Fruit fly (Drosophila melanogaster): ENCODE data around the gene IPIP.

IPIP gene

DNA sequence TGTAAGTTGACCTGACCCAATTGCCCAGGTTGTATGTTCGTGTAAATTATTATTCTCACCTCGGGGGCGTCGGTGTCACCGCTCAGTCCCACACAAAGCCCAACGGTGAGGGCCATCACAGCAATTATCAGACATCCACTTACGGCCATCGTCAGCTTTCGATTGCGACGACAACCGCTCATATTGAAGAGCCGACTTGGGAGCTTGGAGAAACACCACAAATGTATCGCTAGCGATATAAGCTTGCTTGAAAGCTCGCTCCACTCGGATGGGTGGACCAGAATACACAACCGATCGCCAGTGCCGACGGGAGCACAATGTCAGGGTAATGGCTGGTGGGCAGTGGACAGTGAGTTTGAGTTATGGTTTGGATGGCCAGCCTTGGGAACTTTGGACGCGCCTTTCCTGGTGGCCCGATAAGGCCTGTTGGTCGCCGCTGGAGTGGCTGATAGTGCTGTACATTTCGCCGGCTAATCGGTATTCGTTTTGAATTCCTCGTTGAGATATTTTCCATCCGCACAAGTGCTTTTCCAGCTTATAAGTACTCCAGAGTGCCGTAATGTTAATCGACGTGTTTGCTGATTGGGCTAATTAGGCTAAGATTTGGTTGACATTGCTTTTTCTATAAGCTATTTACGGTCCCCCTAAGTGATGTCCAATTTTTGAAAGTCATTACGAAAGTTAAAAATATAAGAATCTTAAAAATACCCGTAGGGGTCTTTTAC is 41.1 kb upstream of the IPIP start, which contains the start of gene Gal (continued):
- TF ChIP-seq pho (GFP tag; optimal IDR thresholded peaks at IDR 0.05) (no peak), Bdp1 (GFP tag; optimal IDR thresholded peaks at IDR 0.05) (no peak), Fer2 (tag; optimal IDR thresholded peaks at IDR 0.05) (no peak), chif (GFP tag; optimal IDR thresholded peaks at IDR 0.05) (no peak), shn (GFP tag; optimal IDR thresholded peaks at IDR 0.05) (no peak), zfh2 (GFP tag; optimal IDR thresholded peaks at IDR 0.05) (no peak), Dip2 (GFP tag; IDR thresholded peaks at IDR 0.05) (no peak), dmrt11E (tag; optimal IDR thresholded peaks at IDR 0.05) (no peak), nau (GFP tag; optimal IDR thresholded peaks at IDR 0.05) (no peak), aop (GFP tag; IDR thresholded peaks at IDR 0.05) (no peak), eve (GFP tag; optimal IDR thresholded peaks at IDR 0.05) (no peak), inv (GFP tag; IDR thresholded peaks at IDR 0.05; ENCODE audit: partially characterized antibody) (no peak), gro (GFP tag; optimal IDR thresholded peaks at IDR 0.05) (peak; percentile 2), sr (GFP tag; IDR thresholded peaks at IDR 0.05) (0 out of 3 replicates have a peak, but pooled peaks have one; percentile 53), croc (GFP tag; conservative IDR thresholded peaks at IDR 0.05) (no peak), CkIIα-i1 (GFP tag; IDR thresholded peaks at IDR 0.05) (no peak), GATAe (GFP tag; conservative IDR thresholded peaks at IDR 0.05) (no peak), ci (GFP tag; IDR thresholded peaks at IDR 0.05) (peak; percentile 33; the same call in 1 of the 3 replicates), Side (GFP tag; optimal IDR thresholded peaks at IDR 0.05) (no peak), nerfin-2 (GFP tag; IDR thresholded peaks at IDR 0.05; ENCODE audit: partially characterized antibody) (no peak), Sox102F (GFP tag; optimal IDR thresholded peaks at IDR 0.05) (no peak), peb (GFP tag; IDR thresholded peaks at IDR 0.05) (no peak), cwo (GFP tag; optimal IDR thresholded peaks at IDR 0.05) (no peak), CG1647 (GFP tag; optimal IDR thresholded peaks at IDR 0.05) (no peak), her (GFP tag; optimal IDR thresholded peaks at IDR 0.05) (no peak), Hey (tag; optimal IDR thresholded peaks at IDR 0.05) (no peak), CG34376 (GFP tag; optimal IDR thresholded peaks at IDR 0.05) (peak; percentile 1), Chrac-16 (GFP tag; optimal IDR thresholded peaks at IDR 0.05) (no peak), Med (GFP tag) (peak; percentile 64), HLH4C (GFP tag; IDR thresholded peaks at IDR 0.05; ENCODE audit: partially characterized antibody) (no peak), Kr (GFP tag; optimal IDR thresholded peaks at IDR 0.05) (no peak), otp (GFP tag; IDR thresholded peaks at IDR 0.05) (no peak), CG4730 (GFP tag; IDR thresholded peaks at IDR 0.05) (no peak), CG6654 (GFP tag; optimal IDR thresholded peaks at IDR 0.05) (no peak), CG2199 (GFP tag; IDR thresholded peaks at IDR 0.05) (0 out of 3 replicates have a peak, but pooled peaks have one; percentile 35), exex (tag; optimal IDR thresholded peaks at IDR 0.05) (peak; percentile 97), cas (GFP tag; IDR thresholded peaks at IDR 0.05) (no peak), prd (optimal IDR thresholded peaks at IDR 0.05) (no peak), prd (GFP tag; IDR thresholded peaks at IDR 0.05) (no peak), ERR (GFP tag; optimal IDR thresholded peaks at IDR 0.05) (no peak)

DNA sequence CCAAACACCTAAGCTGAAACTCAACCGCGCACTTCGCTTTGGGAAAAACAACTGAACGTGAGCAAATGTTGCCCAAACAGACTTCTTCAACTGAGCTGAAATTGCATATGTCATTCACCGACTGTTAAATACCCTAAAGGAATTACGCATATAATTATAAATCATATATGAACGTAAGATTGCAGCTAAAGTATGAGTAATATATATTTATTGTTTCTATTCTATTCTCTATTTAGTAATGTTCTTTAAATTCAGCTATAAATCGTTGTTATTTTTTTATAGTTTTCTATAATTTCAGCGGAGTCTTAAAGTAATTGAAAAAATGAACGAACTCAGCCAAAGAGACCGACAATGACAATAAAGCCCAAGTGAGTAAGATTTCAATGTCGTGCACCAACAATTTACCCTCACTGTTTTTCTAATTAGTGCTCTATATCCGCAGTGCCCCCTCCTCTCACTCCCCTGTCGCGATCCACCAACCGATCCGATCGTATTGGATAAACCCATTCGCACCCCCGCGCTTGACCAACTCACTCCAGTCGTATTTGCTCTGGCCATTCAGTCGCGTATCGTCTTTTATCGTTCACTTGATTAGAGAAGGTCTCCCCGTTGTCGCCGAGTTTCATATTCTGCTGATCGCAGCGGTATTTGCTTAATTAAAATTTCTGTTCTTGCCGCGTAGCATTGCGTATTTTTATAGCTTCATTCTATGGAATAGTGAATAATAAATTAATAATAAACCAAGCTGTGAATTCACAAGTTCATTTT is 35.3 kb upstream of the IPIP start, which contains the start of gene CG9098:
Gene CG9098, minus strand, starts transcription at position 36 of the 768 bp plus-strand sequence.
- peak; percentile 72 for TF ChIP-seq grn (GFP tag; optimal IDR thresholded peaks at IDR 0.05)
- no peak for TF ChIP-seq CG7372 (GFP tag; IDR thresholded peaks at IDR 0.05)
- TF ChIP-seq Lim3 (GFP tag; IDR thresholded peaks at IDR 0.05), result peak; percentile 61; the same call in 1 of the 2 replicates
- peak; percentile 28 for TF ChIP-seq Ets65A (GFP tag)
- no peak for TF ChIP-seq CG6272 (GFP tag; IDR thresholded peaks at IDR 0.05)
- TF ChIP-seq otp (GFP tag; IDR thresholded peaks at IDR 0.05), result peak; percentile 10; the same call in 1 of the 3 replicates
- TF ChIP-seq exex (tag; optimal IDR thresholded peaks at IDR 0.05), result peak; percentile 65
- peak; percentile 44; the same call in 1 of the 3 replicates for TF ChIP-seq row (GFP tag; IDR thresholded peaks at IDR 0.05)
- TF ChIP-seq CG8388 (GFP tag; optimal IDR thresholded peaks at IDR 0.05), result peak; percentile 62
- TF ChIP-seq mirr (GFP tag; optimal IDR thresholded peaks at IDR 0.05), result peak; percentile 82
- no peak for TF ChIP-seq ase (GFP tag; IDR thresholded peaks at IDR 0.05)
- peak; percentile 75 for TF ChIP-seq crol (GFP tag; IDR thresholded peaks at IDR 0.05)
- peak; percentile 83 for TF ChIP-seq D19A (tag; optimal IDR thresholded peaks at IDR 0.05)
